Worm (Caenorhabditis elegans) whole organism, late embryonic: ENCODE results near the gene Y48A6B.14.

ENCODE experiments used
- C08G9.2 ChIP-seq: sonication (generic microtip); optimal IDR thresholded peaks from 2 replicates; lab custom pipeline; 2016; ENCODE audit warnings: mild to moderate bottlenecking, missing genetic modification characterization, moderate library complexity, missing compliant biosample characterization
- C38D4.7 ChIP-seq: fragments of 200-800 bp; sonication (Bioruptor generic); optimal IDR thresholded peaks from 2 replicates; lab custom pipeline; 2018; ENCODE audit warnings: mild to moderate bottlenecking, missing genetic modification characterization, moderate library complexity, missing compliant biosample characterization
- K02D7.2 ChIP-seq: sonication (generic microtip); optimal IDR thresholded peaks from 2 replicates; lab custom pipeline; 2017; ENCODE audit warnings: mild to moderate bottlenecking, missing genetic modification characterization, missing compliant biosample characterization
- K09A11.1 ChIP-seq: sonication (generic microtip); optimal IDR thresholded peaks from 2 replicates; lab custom pipeline; 2017; ENCODE audit warnings: antibody characterized with exemption, mild to moderate bottlenecking, missing genetic modification characterization, missing compliant biosample characterization; ENCODE audit not compliant: insufficient read depth
- T23F11.4 ChIP-seq: fragments of 200-800 bp; sonication (Bioruptor generic); optimal IDR thresholded peaks from 2 replicates; lab custom pipeline; 2018; ENCODE audit warnings: mild to moderate bottlenecking, missing genetic modification characterization, missing compliant biosample characterization
- ceh-14 ChIP-seq: sonication (generic microtip); optimal IDR thresholded peaks from 2 replicates; lab custom pipeline; 2016; ENCODE audit warnings: missing genotype, missing genetic modification characterization, missing compliant biosample characterization
- ceh-19 ChIP-seq: fragments of 200-800 bp; sonication (Bioruptor generic); optimal IDR thresholded peaks from 2 replicates; lab custom pipeline; 2018; ENCODE audit warnings: mild to moderate bottlenecking, missing genetic modification characterization, missing compliant biosample characterization
- ceh-2 ChIP-seq: sonication (generic microtip); optimal IDR thresholded peaks from 2 replicates; lab custom pipeline; 2016; ENCODE audit warnings: missing genotype, missing genetic modification characterization, missing compliant biosample characterization
- ceh-22 ChIP-seq: sonication (generic microtip); optimal IDR thresholded peaks from 2 replicates; lab custom pipeline; 2017; ENCODE audit warnings: missing biosample characterization, missing genetic modification characterization
- ceh-30 ChIP-seq: fragments of 150-350 bp; optimal IDR thresholded peaks from 2 replicates; lab custom pipeline; 2014; ENCODE audit warnings: missing biosample characterization, missing genetic modification characterization
- ceh-31 ChIP-seq: sonication (generic microtip); optimal IDR thresholded peaks from 2 replicates; lab custom pipeline; 2016; ENCODE audit warnings: missing genetic modification characterization, missing compliant biosample characterization
- ceh-34 ChIP-seq: sonication (generic microtip); optimal IDR thresholded peaks from 2 replicates; lab custom pipeline; 2016; ENCODE audit warnings: mild to moderate bottlenecking, missing genetic modification characterization, missing compliant biosample characterization
- ceh-6 ChIP-seq: fragments of 200-800 bp; sonication (Bioruptor generic); optimal IDR thresholded peaks from 2 replicates; lab custom pipeline; 2018; ENCODE audit warnings: mild to moderate bottlenecking, missing genetic modification characterization, missing compliant biosample characterization
- dmd-4 ChIP-seq: sonication (generic microtip); optimal IDR thresholded peaks from 2 replicates; lab custom pipeline; 2016; ENCODE audit warnings: borderline replicate concordance, missing genetic modification characterization, missing compliant biosample characterization
- dve-1 ChIP-seq: sonication (generic microtip); optimal IDR thresholded peaks from 2 replicates; lab custom pipeline; 2017; ENCODE audit warnings: antibody characterized with exemption, mild to moderate bottlenecking, missing genetic modification characterization, missing compliant biosample characterization
- elt-2 ChIP-seq: sonication (generic microtip); optimal IDR thresholded peaks from 2 replicates; lab custom pipeline; 2016; ENCODE audit warnings: missing genetic modification reagents, missing genetic modification characterization, missing compliant biosample characterization
- ets-4 ChIP-seq: sonication (generic microtip); optimal IDR thresholded peaks from 2 replicates; lab custom pipeline; 2016; ENCODE audit warnings: missing genetic modification characterization, missing compliant biosample characterization
- fkh-10 ChIP-seq: fragments of 150-350 bp; optimal IDR thresholded peaks from 2 replicates; lab custom pipeline; 2014; ENCODE audit warnings: missing biosample characterization, missing genetic modification reagents, missing genetic modification characterization
- gmeb-2 ChIP-seq: sonication (generic microtip); optimal IDR thresholded peaks from 2 replicates; lab custom pipeline; 2016; ENCODE audit warnings: missing genetic modification characterization, inconsistent platforms, missing compliant biosample characterization
- hlh-13 ChIP-seq: fragments of 200-800 bp; sonication (Bioruptor generic); optimal IDR thresholded peaks from 2 replicates; lab custom pipeline; 2018; ENCODE audit warnings: mild to moderate bottlenecking, missing genetic modification characterization, missing compliant biosample characterization
- hlh-30 ChIP-seq: sonication (generic microtip); optimal IDR thresholded peaks from 2 replicates; lab custom pipeline; 2017; ENCODE audit warnings: antibody characterized with exemption, missing genetic modification characterization, missing compliant biosample characterization; ENCODE audit not compliant: insufficient read depth
- hlh-6 ChIP-seq: sonication (generic microtip); optimal IDR thresholded peaks from 2 replicates; lab custom pipeline; 2016; ENCODE audit warnings: missing genotype, missing genetic modification characterization, missing compliant biosample characterization
- hlh-8 ChIP-seq: sonication (generic microtip); optimal IDR thresholded peaks from 2 replicates; lab custom pipeline; 2016; ENCODE audit warnings: missing genotype, missing genetic modification characterization, missing compliant biosample characterization
- lim-6 ChIP-seq: sonication (generic microtip); optimal IDR thresholded peaks from 2 replicates; lab custom pipeline; 2016; ENCODE audit warnings: missing genetic modification characterization, missing compliant biosample characterization
- lin-11 ChIP-seq: fragments of 200-800 bp; sonication (Bioruptor generic); optimal IDR thresholded peaks from 2 replicates; lab custom pipeline; 2018; ENCODE audit warnings: mild to moderate bottlenecking, missing genetic modification characterization, missing compliant biosample characterization
- madf-2 ChIP-seq: sonication (generic microtip); optimal IDR thresholded peaks from 2 replicates; lab custom pipeline; 2017; ENCODE audit warnings: missing genetic modification characterization, missing compliant biosample characterization
- nfya-1 ChIP-seq: sonication (generic microtip); optimal IDR thresholded peaks from 2 replicates; lab custom pipeline; 2017; ENCODE audit warnings: missing genetic modification characterization, mild to moderate bottlenecking, missing compliant biosample characterization, antibody characterized with exemption, moderate library complexity
- npax-4 ChIP-seq: sonication (generic microtip); optimal IDR thresholded peaks from 2 replicates; lab custom pipeline; 2016; ENCODE audit warnings: missing genetic modification characterization, missing compliant biosample characterization
- odd-2 ChIP-seq: sonication (generic microtip); optimal IDR thresholded peaks from 2 replicates; lab custom pipeline; 2017; ENCODE audit warnings: antibody characterized with exemption, mild to moderate bottlenecking, missing genetic modification characterization, missing compliant biosample characterization
- pqm-1 ChIP-seq: sonication (generic microtip); optimal IDR thresholded peaks from 2 replicates; lab custom pipeline; 2016; ENCODE audit warnings: missing genetic modification characterization, missing compliant biosample characterization
- pros-1 ChIP-seq: fragments of 150-350 bp; optimal IDR thresholded peaks from 2 replicates; lab custom pipeline; 2014; ENCODE audit warnings: missing biosample characterization, missing genetic modification reagents, missing genetic modification characterization
- sox-2 ChIP-seq: fragments of 200-800 bp; sonication (Bioruptor generic); IDR thresholded peaks from 2 replicates; pipeline ENCODE4 v1.3.6; 2022; ENCODE audit warnings: missing genetic modification reagents, missing genetic modification characterization, missing compliant biosample characterization
- sox-4 ChIP-seq: sonication (generic microtip); optimal IDR thresholded peaks from 2 replicates; lab custom pipeline; 2017; ENCODE audit warnings: mild to moderate bottlenecking, missing genetic modification characterization, inconsistent platforms, missing compliant biosample characterization
- syd-9 ChIP-seq: sonication (generic microtip); optimal IDR thresholded peaks from 2 replicates; lab custom pipeline; 2016; ENCODE audit warnings: mild to moderate bottlenecking, missing genetic modification characterization, moderate library complexity, missing compliant biosample characterization
- tbx-2 ChIP-seq: sonication (generic microtip); optimal IDR thresholded peaks from 2 replicates; lab custom pipeline; 2016; ENCODE audit warnings: missing genetic modification characterization, missing compliant biosample characterization
- unc-42 ChIP-seq: sonication (generic microtip); optimal IDR thresholded peaks from 2 replicates; lab custom pipeline; 2016; ENCODE audit warnings: missing genotype, missing genetic modification characterization, missing compliant biosample characterization
- unc-55 ChIP-seq: sonication (generic microtip); optimal IDR thresholded peaks from 2 replicates; lab custom pipeline; 2017; ENCODE audit warnings: missing biosample characterization, missing genetic modification reagents, missing genetic modification characterization
- unc-86 ChIP-seq: sonication (generic microtip); optimal IDR thresholded peaks from 2 replicates; lab custom pipeline; 2016; ENCODE audit warnings: missing genetic modification characterization, missing compliant biosample characterization
- ztf-16 ChIP-seq: sonication (generic microtip); optimal IDR thresholded peaks from 2 replicates; lab custom pipeline; 2017; ENCODE audit warnings: missing genetic modification characterization, missing compliant biosample characterization

Y48A6B.14 gene

ce11 chrIII:11054032-11054431, 22.6 kb downstream of the Y48A6B.14 start:
- TF ChIP-seq nfya-1 (tag; lab: Kevin White, UChicago) (peak; percentile 97), lin-11 (tag; lab: Kevin White, UChicago) (no peak)
- TF ChIP-seq, all 69 proteins: peak for 1

ce11 chrIII:11054532-11055265, 23.3 kb downstream of the Y48A6B.14 start:
- TF ChIP-seq ceh-22 (tag; lab: Kevin White, UChicago) (no peak), pqm-1 (tag; lab: Kevin White, UChicago) (no peak), ceh-30 (tag; lab: Kevin White, UChicago) (no peak), K02D7.2 (tag; lab: Kevin White, UChicago) (no peak), elt-2 (tag; lab: Kevin White, UChicago) (no peak), sox-2 (GFP tag; lab: Robert Waterston, UW) (no peak), ceh-31 (peak; percentile 42), fkh-10 (no peak), nfya-1 (tag; lab: Kevin White, UChicago) (peak; percentile 65), pros-1 (peak; percentile 1), ceh-14 (peak; percentile 45), ztf-16 (tag; lab: Kevin White, UChicago) (no peak), odd-2 (tag; lab: Kevin White, UChicago) (no peak), ceh-2 (tag; lab: Kevin White, UChicago) (peak; percentile 25), hlh-30 (tag; lab: Kevin White, UChicago) (no peak), unc-55 (peak; percentile 31), ceh-6 (no peak), ets-4 (tag; lab: Kevin White, UChicago) (no peak), ceh-34 (tag; lab: Kevin White, UChicago) (peak; percentile 50), C08G9.2 (peak; percentile 8), hlh-8 (tag; lab: Kevin White, UChicago) (no peak)

- no peak for TF ChIP-seq gmeb-2
- peak; percentile 71 for TF ChIP-seq elt-2 (tag; lab: Kevin White, UChicago)
- no peak for TF ChIP-seq lim-6
- no peak for TF ChIP-seq K09A11.1 (tag; lab: Kevin White, UChicago)
- TF ChIP-seq npax-4 (tag; lab: Kevin White, UChicago): no peak
- no peak for TF ChIP-seq hlh-8 (tag; lab: Kevin White, UChicago)
Observed at ce11 chrIII:11059775-11060174, 28.4 kb downstream of the Y48A6B.14 start.

- TF ChIP-seq tbx-2 (tag; lab: Kevin White, UChicago): peak; percentile 21
- TF ChIP-seq ceh-30 (tag; lab: Kevin White, UChicago): peak; percentile 20
- no peak for TF ChIP-seq ceh-14
- TF ChIP-seq elt-2 (tag; lab: Kevin White, UChicago): peak; percentile 34
- TF ChIP-seq nfya-1 (tag; lab: Kevin White, UChicago): peak; percentile 24
Observed at ce11 chrIII:11063259-11063658, 31.9 kb downstream of the Y48A6B.14 start, which contains the start of gene rsa-2. TSS of gene rsa-2 (plus strand) at chrIII:11063479.

- TF ChIP-seq sox-4 (tag; lab: Kevin White, UChicago) (no peak), ceh-30 (tag; lab: Kevin White, UChicago) (no peak), unc-42 (tag; lab: Kevin White, UChicago) (no peak), C38D4.7 (GFP tag; lab: Kevin White, UChicago) (no peak), dve-1 (no peak), ceh-19 (GFP tag; lab: Kevin White, UChicago) (no peak), gmeb-2 (no peak), madf-2 (tag; lab: Kevin White, UChicago) (no peak), pqm-1 (tag; lab: Kevin White, UChicago) (no peak), hlh-6 (tag; lab: Kevin White, UChicago) (no peak), hlh-13 (GFP tag; lab: Kevin White, UChicago) (no peak), T23F11.4 (GFP tag; lab: Kevin White, UChicago) (no peak), ceh-34 (tag; lab: Kevin White, UChicago) (no peak), unc-86 (no peak), syd-9 (tag; lab: Kevin White, UChicago) (no peak), dmd-4 (tag; lab: Kevin White, UChicago) (no peak)
Observed at ce11 chrIII:11064576-11064975, 33.2 kb downstream of the Y48A6B.14 start.
